Worm (Caenorhabditis elegans) whole organism, L4 larva: ENCODE measurements around the gene ttll-15.

ENCODE experiments used
- D1046.2 ChIP-seq: fragments of 200-800 bp; sonication (Bioruptor generic); IDR thresholded peaks from 2 replicates; pipeline ENCODE4 v1.3.6; 2022; ENCODE audit warnings: missing genetic modification characterization, missing compliant biosample characterization
- F10B5.3 ChIP-seq: sonication (generic microtip); optimal IDR thresholded peaks from 2 replicates; lab custom pipeline; 2016; ENCODE audit warnings: mild to moderate bottlenecking, missing genetic modification characterization, missing compliant biosample characterization
- F44E2.7 ChIP-seq: fragments of 200-800 bp; sonication (Bioruptor generic); IDR thresholded peaks from 2 replicates; pipeline ENCODE4 v2.1.2; 2022; ENCODE audit warnings: missing genetic modification characterization, missing compliant biosample characterization
- R02D3.7 ChIP-seq: fragments of 150-350 bp; sonication (generic microtip); optimal IDR thresholded peaks from 3 replicates; lab custom pipeline; 2014; ENCODE audit warnings: missing biosample characterization, missing genetic modification characterization
- T20F7.1 ChIP-seq: fragments of 200-800 bp; sonication (Bioruptor generic); optimal IDR thresholded peaks from 2 replicates; lab custom pipeline; 2018; ENCODE audit warnings: mild to moderate bottlenecking, missing genetic modification characterization, missing compliant biosample characterization
- Y48G9A.11 ChIP-seq: fragments of 200-800 bp; sonication (Bioruptor generic); IDR thresholded peaks from 2 replicates; pipeline ENCODE4 v1.3.6; 2022; ENCODE audit warnings: missing genetic modification reagents, missing genetic modification characterization, missing compliant biosample characterization
- Y5F2A.4 ChIP-seq: fragments of 200-800 bp; sonication (Bioruptor generic); optimal IDR thresholded peaks from 2 replicates; lab custom pipeline; 2018; ENCODE audit warnings: mild to moderate bottlenecking, missing genetic modification characterization, missing compliant biosample characterization
- ZK337.2 ChIP-seq: fragments of 200-800 bp; sonication (Bioruptor generic); IDR thresholded peaks from 2 replicates; pipeline ENCODE4 v1.3.6; 2022; ENCODE audit warnings: missing genetic modification reagents, missing genetic modification characterization, missing compliant biosample characterization
- ZK546.5 ChIP-seq, 2 experiments: sonication (generic microtip); optimal IDR thresholded peaks; 2 replicates each; lab custom pipeline; 2017; ENCODE audit warnings: missing biosample characterization in 2 of 2, missing genetic modification characterization in 2 of 2
- aha-1 ChIP-seq: fragments of 150-350 bp; peaks from one replicate; lab custom pipeline; 2014; ENCODE audit warnings: missing biosample characterization, missing genetic modification characterization
- aly-2 ChIP-seq: sonication (generic microtip); optimal IDR thresholded peaks from 2 replicates; lab custom pipeline; 2018; ENCODE audit warnings: missing biosample characterization, missing genetic modification characterization
- arid-1 ChIP-seq: fragments of 200-800 bp; sonication (Bioruptor generic); conservative IDR thresholded peaks from 2 replicates; pipeline ENCODE4 v1.3.6; 2022; ENCODE audit warnings: missing genetic modification reagents, missing genetic modification characterization, missing compliant biosample characterization
- attf-4 ChIP-seq: sonication (generic microtip); optimal IDR thresholded peaks from 3 replicates; lab custom pipeline; 2017; ENCODE audit warnings: missing biosample characterization, missing genetic modification characterization
- ceh-20 ChIP-seq: fragments of 200-800 bp; sonication (Bioruptor generic); IDR thresholded peaks from 2 replicates; pipeline ENCODE4 v1.3.6; 2022; ENCODE audit warnings: missing genetic modification reagents, missing genetic modification characterization, missing compliant biosample characterization
- ceh-32 ChIP-seq: sonication (generic microtip); optimal IDR thresholded peaks from 2 replicates; lab custom pipeline; 2016; ENCODE audit warnings: mild to moderate bottlenecking, missing genetic modification characterization, missing compliant biosample characterization; ENCODE audit not compliant: poor library complexity
- ceh-62 ChIP-seq: sonication (generic microtip); optimal IDR thresholded peaks from 2 replicates; lab custom pipeline; 2017; ENCODE audit warnings: missing biosample characterization, missing genetic modification characterization
- ces-1 ChIP-seq: fragments of 150-350 bp; sonication (generic microtip); optimal IDR thresholded peaks from 4 replicates; lab custom pipeline; 2014; ENCODE audit warnings: missing biosample characterization, missing genetic modification reagents, missing genetic modification characterization
- cey-2 ChIP-seq: sonication (generic microtip); optimal IDR thresholded peaks from 3 replicates; lab custom pipeline; 2017; ENCODE audit warnings: missing genetic modification characterization, mild to moderate bottlenecking, missing compliant biosample characterization, antibody characterized with exemption, borderline replicate concordance; ENCODE audit not compliant: insufficient read depth
- daf-16 ChIP-seq, 3 experiments: sonication (generic microtip); optimal IDR thresholded peaks; 2 replicates each; lab custom pipeline; 2016 to 2017; ENCODE audit warnings: missing genetic modification characterization in 3 of 3, missing genetic modification reagents in 3 of 3, mild to moderate bottlenecking in 2 of 3, missing compliant biosample characterization in 2 of 3, missing biosample characterization in 1 of 3, moderate library complexity in 1 of 3
- daf-8 ChIP-seq: fragments of 200-800 bp; sonication (Bioruptor generic); IDR thresholded peaks from 2 replicates; pipeline ENCODE4 v1.3.6; 2022; ENCODE audit warnings: missing genetic modification characterization, missing compliant biosample characterization
- dmd-6 ChIP-seq: fragments of 200-800 bp; sonication (Bioruptor generic); IDR thresholded peaks from 2 replicates; pipeline ENCODE4 v1.3.6; 2022; ENCODE audit warnings: missing genetic modification reagents, missing genetic modification characterization, missing compliant biosample characterization
- dmd-8 ChIP-seq: fragments of 200-800 bp; sonication (Bioruptor generic); IDR thresholded peaks from 2 replicates; pipeline ENCODE4 v1.3.6; 2022; ENCODE audit warnings: missing genetic modification characterization, missing compliant biosample characterization
- dmd-9 ChIP-seq: fragments of 200-800 bp; sonication (Bioruptor generic); IDR thresholded peaks from 2 replicates; pipeline ENCODE4 v1.3.6; 2022; ENCODE audit warnings: missing genetic modification reagents, missing genetic modification characterization, missing compliant biosample characterization
- duxl-1 ChIP-seq: sonication (generic microtip); optimal IDR thresholded peaks from 2 replicates; lab custom pipeline; 2016; ENCODE audit warnings: mild to moderate bottlenecking, missing genetic modification characterization, moderate library complexity, missing compliant biosample characterization; ENCODE audit not compliant: poor library complexity
- dve-1 ChIP-seq: sonication (generic microtip); optimal IDR thresholded peaks from 2 replicates; lab custom pipeline; 2017; ENCODE audit warnings: antibody characterized with exemption, mild to moderate bottlenecking, missing genetic modification characterization, missing compliant biosample characterization; ENCODE audit not compliant: insufficient read depth
- egl-43 ChIP-seq: fragments of 200-800 bp; sonication (Bioruptor generic); IDR thresholded peaks from 2 replicates; pipeline ENCODE4 v1.3.6; 2022; ENCODE audit warnings: missing genetic modification reagents, missing genetic modification characterization, missing compliant biosample characterization
- hlh-30 ChIP-seq: sonication (generic microtip); optimal IDR thresholded peaks from 2 replicates; lab custom pipeline; 2017; ENCODE audit warnings: antibody characterized with exemption, mild to moderate bottlenecking, missing genetic modification characterization, missing compliant biosample characterization; ENCODE audit not compliant: insufficient read depth
- lin-1 ChIP-seq: fragments of 200-800 bp; sonication (Bioruptor generic); IDR thresholded peaks from 2 replicates; pipeline ENCODE4 v1.3.6; 2022; ENCODE audit warnings: missing genetic modification reagents, missing genetic modification characterization, missing compliant biosample characterization
- lin-13 ChIP-seq: fragments of 150-350 bp; optimal IDR thresholded peaks from 2 replicates; lab custom pipeline; 2014; ENCODE audit warnings: missing biosample characterization, missing genetic modification reagents, missing genetic modification characterization
- lin-38 ChIP-seq: fragments of 200-800 bp; sonication (Bioruptor generic); IDR thresholded peaks from 2 replicates; pipeline ENCODE4 v1.3.6; 2022; ENCODE audit warnings: missing genetic modification reagents, missing genetic modification characterization, missing compliant biosample characterization
- lin-39 ChIP-seq: fragments of 150-350 bp; optimal IDR thresholded peaks from 2 replicates; lab custom pipeline; 2014; ENCODE audit warnings: missing biosample characterization, missing genetic modification reagents, missing genetic modification characterization
- mep-1 ChIP-seq: fragments of 150-350 bp; sonication (generic microtip); optimal IDR thresholded peaks from 3 replicates; lab custom pipeline; 2014; ENCODE audit warnings: missing biosample characterization, missing genetic modification characterization
- mxl-2 ChIP-seq: fragments of 200-800 bp; sonication (Bioruptor generic); conservative IDR thresholded peaks from 2 replicates; pipeline ENCODE4 v1.3.6; 2022; ENCODE audit warnings: missing genetic modification reagents, missing genetic modification characterization, missing compliant biosample characterization
- mxl-3 ChIP-seq: fragments of 200-800 bp; sonication (Bioruptor generic); optimal IDR thresholded peaks from 2 replicates; lab custom pipeline; 2018; ENCODE audit warnings: mild to moderate bottlenecking, missing genetic modification characterization, missing compliant biosample characterization
- nhr-28 ChIP-seq: fragments of 150-350 bp; optimal IDR thresholded peaks from 2 replicates; lab custom pipeline; 2014; ENCODE audit warnings: missing biosample characterization, missing genetic modification characterization
- nhr-41 ChIP-seq: fragments of 200-800 bp; sonication (Bioruptor generic); IDR thresholded peaks from 2 replicates; pipeline ENCODE4 v1.3.6; 2022; ENCODE audit warnings: missing genetic modification reagents, missing genetic modification characterization, missing compliant biosample characterization
- nhr-6 ChIP-seq: fragments of 150-350 bp; optimal IDR thresholded peaks from 2 replicates; lab custom pipeline; 2014; ENCODE audit warnings: missing biosample characterization, missing genetic modification characterization
- nhr-76 ChIP-seq: fragments of 150-350 bp; optimal IDR thresholded peaks from 2 replicates; lab custom pipeline; 2014; ENCODE audit warnings: missing biosample characterization, missing genetic modification characterization
- nhr-77 ChIP-seq: fragments of 150-350 bp; optimal IDR thresholded peaks from 2 replicates; lab custom pipeline; 2014; ENCODE audit warnings: missing biosample characterization, missing genetic modification characterization
- pqm-1 ChIP-seq: sonication (generic microtip); optimal IDR thresholded peaks from 2 replicates; lab custom pipeline; 2017; ENCODE audit warnings: missing biosample characterization, missing genetic modification characterization
- saeg-2 ChIP-seq: fragments of 200-800 bp; sonication (Bioruptor generic); IDR thresholded peaks from 2 replicates; pipeline ENCODE4 v1.3.6; 2022; ENCODE audit warnings: missing genetic modification reagents, missing genetic modification characterization, missing compliant biosample characterization
- skn-1 ChIP-seq: fragments of 150-350 bp; optimal IDR thresholded peaks from 2 replicates; lab custom pipeline; 2014; ENCODE audit warnings: missing biosample characterization, missing genetic modification characterization
- snpc-1.2 ChIP-seq: fragments of 200-800 bp; sonication (Bioruptor generic); IDR thresholded peaks from 2 replicates; pipeline ENCODE4 v1.3.6; 2022; ENCODE audit warnings: missing genetic modification reagents, missing genetic modification characterization, missing compliant biosample characterization
- spr-3 ChIP-seq: fragments of 200-800 bp; sonication (Bioruptor generic); optimal IDR thresholded peaks from 2 replicates; lab custom pipeline; 2018; ENCODE audit warnings: mild to moderate bottlenecking, missing genetic modification characterization, missing compliant biosample characterization
- tag-97 ChIP-seq: fragments of 200-800 bp; sonication (Bioruptor generic); IDR thresholded peaks from 2 replicates; pipeline ENCODE4 v1.3.6; 2022; ENCODE audit warnings: missing genetic modification characterization, missing compliant biosample characterization
- unc-130 ChIP-seq: sonication (generic microtip); optimal IDR thresholded peaks from 2 replicates; lab custom pipeline; 2016; ENCODE audit warnings: missing genetic modification reagents, missing genetic modification characterization, missing compliant biosample characterization
- unc-39 ChIP-seq: sonication (generic microtip); optimal IDR thresholded peaks from 2 replicates; lab custom pipeline; 2017; ENCODE audit warnings: missing biosample characterization, missing genetic modification characterization
- unc-62 ChIP-seq, 3 experiments: fragments of 150-350 bp in 1 of 3; sonication (generic microtip); optimal IDR thresholded peaks in 2 of 3; peaks in 1 of 3; 1 replicate in 1 of 3; 2 replicates in 2 of 3; lab custom pipeline; 2014 to 2017; ENCODE audit warnings: missing biosample characterization in 3 of 3, missing genetic modification characterization in 3 of 3, missing genetic modification reagents in 3 of 3, missing genotype in 1 of 3
- zag-1 ChIP-seq: fragments of 150-350 bp; optimal IDR thresholded peaks from 2 replicates; lab custom pipeline; 2014; ENCODE audit warnings: missing biosample characterization, missing genetic modification characterization
- zfp-2 ChIP-seq: sonication (generic microtip); optimal IDR thresholded peaks from 2 replicates; lab custom pipeline; 2016; ENCODE audit warnings: mild to moderate bottlenecking, missing genetic modification characterization, missing compliant biosample characterization
- zip-2 ChIP-seq: fragments of 150-350 bp; optimal IDR thresholded peaks from 2 replicates; lab custom pipeline; 2014; ENCODE audit warnings: missing biosample characterization, missing genetic modification characterization
- ztf-7 ChIP-seq: fragments of 150-350 bp; optimal IDR thresholded peaks from 2 replicates; lab custom pipeline; 2014; ENCODE audit warnings: missing biosample characterization, missing genetic modification characterization

Gene ttll-15

DNA sequence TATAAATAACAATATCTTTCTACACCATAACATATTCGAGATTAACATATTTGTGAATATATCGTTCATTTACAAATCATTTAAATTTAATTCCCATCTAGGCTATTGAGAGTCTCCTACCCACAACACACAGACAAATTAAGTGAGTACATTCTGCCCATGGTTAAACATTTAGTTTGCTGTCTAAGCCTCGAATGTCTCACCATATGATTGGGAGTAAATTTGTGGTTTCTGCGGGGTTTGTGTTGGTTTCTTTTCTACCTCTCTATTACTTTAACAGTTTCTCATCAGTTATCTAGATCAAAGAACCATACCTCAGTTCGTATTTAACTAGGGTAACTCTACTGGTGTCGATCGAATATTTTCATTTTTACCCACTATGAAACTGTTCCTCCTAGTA, 40.1 kb downstream of the ttll-15 start, which contains the start of gene ugt-2:
TSS of gene ugt-2 (plus strand) at position 371 of the 400 bp plus-strand sequence.
- TF ChIP-seq daf-16 (GFP tag; optimal IDR thresholded peaks at IDR 0.05; lab: Kevin White, UChicago) (no peak), daf-16 (tag; optimal IDR thresholded peaks at IDR 0.05; lab: Kevin White, UChicago) (peak; percentile 39), ceh-20 (GFP tag; lab: Robert Waterston, UW) (no peak), unc-62 (GFP tag; optimal IDR thresholded peaks at IDR 0.05 in 1 of 2; lab: Kevin White, UChicago) (peak in 1 of 2 experiments; percentile 89), unc-62 (tag; optimal IDR thresholded peaks at IDR 0.05; lab: Kevin White, UChicago) (no peak), arid-1 (GFP tag; lab: Robert Waterston, UW) (no peak), snpc-1.2 (GFP tag; lab: Robert Waterston, UW) (no peak), F44E2.7 (GFP tag; lab: Robert Waterston, UW) (no peak), mxl-3 (GFP tag; lab: Kevin White, UChicago) (no peak), ces-1 (GFP tag; lab: Kevin White, UChicago) (no peak), lin-13 (GFP tag; lab: Kevin White, UChicago) (no peak), dmd-9 (no peak), ztf-7 (tag; lab: Kevin White, UChicago) (no peak), cey-2 (tag; lab: Kevin White, UChicago) (no peak), attf-4 (tag; lab: Kevin White, UChicago) (no peak), F10B5.3 (tag; lab: Kevin White, UChicago) (no peak), egl-43 (GFP tag; lab: Robert Waterston, UW) (no peak), zag-1 (no peak), lin-1 (GFP tag; lab: Robert Waterston, UW) (no peak), nhr-77 (tag; lab: Kevin White, UChicago) (peak; percentile 33), hlh-30 (tag; lab: Kevin White, UChicago) (peak; percentile 2), aha-1 (tag; lab: Kevin White, UChicago) (no peak), ceh-32 (no peak), dmd-8 (GFP tag; lab: Robert Waterston, UW) (no peak), zfp-2 (tag; lab: Kevin White, UChicago) (no peak), Y5F2A.4 (GFP tag; lab: Kevin White, UChicago) (no peak), duxl-1 (tag; lab: Kevin White, UChicago) (no peak), unc-39 (tag; lab: Kevin White, UChicago) (no peak), lin-39 (tag; lab: Kevin White, UChicago) (no peak), spr-3 (GFP tag; lab: Kevin White, UChicago) (no peak), R02D3.7 (no peak), ceh-62 (tag; lab: Kevin White, UChicago) (no peak), dve-1 (tag; lab: Kevin White, UChicago) (peak; percentile 15), daf-8 (no peak), saeg-2 (no peak), nhr-41 (GFP tag; lab: Robert Waterston, UW) (no peak), D1046.2 (GFP tag; lab: Robert Waterston, UW) (no peak), nhr-28 (tag; lab: Kevin White, UChicago) (peak; percentile 68), Y48G9A.11 (GFP tag; lab: Robert Waterston, UW) (no peak), zip-2 (tag; lab: Kevin White, UChicago) (no peak), T20F7.1 (no peak), pqm-1 (tag; lab: Kevin White, UChicago) (peak; percentile 74), lin-38 (GFP tag; lab: Robert Waterston, UW) (no peak), tag-97 (no peak), aly-2 (tag; lab: Kevin White, UChicago) (no peak), ZK337.2 (GFP tag; lab: Robert Waterston, UW) (no peak), skn-1 (tag; lab: Kevin White, UChicago) (no peak), nhr-76 (tag; lab: Kevin White, UChicago) (no peak), nhr-6 (tag; lab: Kevin White, UChicago) (no peak), dmd-6 (GFP tag; lab: Robert Waterston, UW) (peak; percentile 63), ZK546.5 (tag; optimal IDR thresholded peaks at IDR 0.05; lab: Kevin White, UChicago) (no peak), mxl-2 (GFP tag; lab: Robert Waterston, UW) (no peak), unc-130 (no peak), mep-1 (tag; lab: Kevin White, UChicago) (no peak)
